Fruit fly (Drosophila melanogaster) ovary, adult (tissue): ENCODE measurements around the gene how.

ENCODE experiments used
- CG17801 ChIP-seq: fragments of 200-800 bp; optimal IDR thresholded peaks from 2 replicates; lab custom pipeline; 2019; ENCODE audit warnings: missing biosample characterization, mild to moderate bottlenecking, missing genetic modification characterization, moderate library complexity; ENCODE audit not compliant: partially characterized antibody

Gene how

DNA sequence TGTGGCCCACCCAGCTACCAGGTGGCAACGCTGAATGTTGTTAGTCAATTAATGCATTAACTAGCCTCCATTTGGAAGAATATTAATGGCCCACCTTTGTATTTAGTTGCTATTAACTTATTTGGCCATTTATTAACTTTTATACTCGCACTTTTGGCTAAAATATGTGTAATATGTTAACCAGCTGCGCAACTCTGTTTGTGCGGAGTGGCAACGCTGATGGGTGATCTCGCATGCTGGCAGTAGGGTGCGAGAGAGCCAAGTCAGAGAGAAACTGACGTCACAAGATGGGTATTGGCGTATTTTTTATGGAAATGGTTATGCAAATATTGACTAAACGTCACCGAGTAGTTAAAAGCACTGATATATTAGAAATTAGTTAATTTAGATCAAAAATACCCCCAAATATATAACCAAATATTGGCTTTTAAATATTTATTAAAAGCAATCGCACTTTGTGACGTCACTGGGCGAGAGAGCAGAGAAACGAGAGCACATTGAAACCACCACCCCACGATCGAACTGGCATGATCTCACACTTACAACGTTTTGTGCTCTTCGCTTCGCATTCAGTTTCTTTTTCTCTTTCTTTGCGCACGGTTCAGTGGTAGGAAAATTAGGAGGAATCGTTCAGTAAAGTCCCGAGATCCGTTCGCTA is at the start of gene how:
how (plus strand) TSS at position 567 of the 658 bp plus-strand sequence.
- TF ChIP-seq CG17801 (GFP tag; lab: Kevin White, UChicago): no peak

DNA sequence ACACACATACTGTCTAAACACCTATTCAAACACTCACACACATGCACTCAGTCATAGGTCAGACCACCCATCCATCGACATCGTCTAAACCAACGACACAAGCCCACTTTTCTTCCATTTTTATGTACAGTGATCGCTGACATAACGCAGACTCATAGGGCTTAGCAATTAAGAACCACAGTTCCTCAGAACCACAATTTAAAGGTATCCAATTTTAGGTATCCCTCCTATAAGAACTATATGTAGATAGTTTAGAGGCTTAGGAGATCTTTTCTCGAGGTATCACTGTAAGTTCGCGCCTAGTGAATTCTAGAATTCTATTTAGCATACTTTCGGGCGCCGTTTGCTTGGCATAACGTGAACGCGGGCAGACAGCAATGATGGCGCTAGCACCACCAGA is 49.1 kb upstream of the how start:
- peak; percentile 10 for TF ChIP-seq CG17801 (GFP tag; lab: Kevin White, UChicago)

DNA sequence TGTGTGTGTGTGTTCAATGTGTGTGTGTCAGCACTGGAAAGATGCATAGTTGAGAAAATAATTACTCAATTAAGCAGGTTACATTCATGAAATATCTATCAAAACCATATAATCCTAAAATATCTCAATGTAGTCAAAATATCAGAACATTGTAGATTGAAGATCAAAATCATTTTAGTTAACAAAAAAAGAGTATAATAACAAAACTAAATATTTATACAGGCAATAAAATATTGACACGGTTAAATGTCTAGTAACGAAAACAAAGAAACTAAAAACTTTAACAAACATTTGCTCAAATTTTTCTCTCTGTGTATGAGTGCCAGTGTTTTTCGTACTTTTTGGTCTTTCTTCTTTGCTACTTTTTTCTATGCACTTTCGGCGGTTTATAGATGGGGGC is 43.1 kb upstream of the how start:
- TF ChIP-seq CG17801 (GFP tag; lab: Kevin White, UChicago): no peak

DNA sequence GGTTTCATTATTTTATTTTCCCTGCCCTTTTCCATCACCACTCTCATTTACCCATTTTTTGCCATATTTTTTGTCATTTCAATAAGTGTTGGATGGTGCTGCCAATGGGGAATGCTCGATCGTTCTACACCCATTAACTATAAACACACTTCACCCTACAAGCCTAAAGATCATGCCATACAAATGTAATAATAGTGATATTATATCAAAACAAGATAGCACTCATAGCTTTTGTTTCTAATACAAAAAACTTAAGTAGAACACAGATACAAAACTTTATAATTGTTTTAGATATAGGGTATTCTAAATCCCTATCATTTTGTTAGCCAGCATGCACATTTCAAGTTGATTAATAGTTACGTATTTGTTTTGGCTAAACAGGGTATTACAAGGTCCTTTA is 42.4 kb upstream of the how start:
- TF ChIP-seq CG17801 (GFP tag; lab: Kevin White, UChicago): no peak

DNA sequence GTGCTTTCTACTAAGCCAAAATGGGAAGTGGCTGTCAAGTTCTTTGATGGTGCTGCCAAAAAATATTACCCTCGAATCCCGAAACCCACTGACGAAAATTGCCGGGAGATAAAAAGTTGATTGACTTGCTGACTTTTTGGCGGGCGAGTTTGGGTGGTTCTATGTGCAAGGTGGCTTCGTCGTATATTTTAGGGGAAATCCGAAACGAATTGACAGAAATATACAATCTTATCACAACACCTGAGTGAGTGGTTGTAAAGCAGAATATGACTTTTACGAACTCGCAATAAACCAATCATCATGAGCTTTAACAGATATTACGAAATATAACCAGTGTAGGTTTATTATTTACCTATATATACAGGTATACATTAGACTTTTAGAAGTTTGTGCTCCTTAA is 38.5 kb upstream of the how start:
- TF ChIP-seq CG17801 (GFP tag; lab: Kevin White, UChicago): no peak

DNA sequence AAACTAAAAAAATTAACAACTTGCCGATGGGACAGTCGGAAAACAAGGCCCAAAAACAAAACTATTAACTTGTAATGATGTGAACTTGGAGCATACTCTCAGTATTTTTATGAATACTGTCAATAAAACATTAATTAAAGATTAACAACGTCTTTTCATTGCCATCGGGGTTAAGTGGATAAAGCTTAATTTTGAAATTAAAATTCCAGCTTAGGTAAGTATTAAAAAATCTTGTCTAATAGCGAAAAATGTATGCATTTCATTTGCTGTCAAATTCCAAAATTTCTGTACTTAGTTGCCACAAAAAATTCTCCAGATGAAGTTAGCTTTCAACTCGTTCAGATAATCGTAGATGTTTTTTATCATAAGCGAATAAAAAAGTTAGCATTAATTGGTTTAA is 27.6 kb upstream of the how start, which contains the start of gene Theg:
Theg (plus strand) TSS at position 301 of the 400 bp plus-strand sequence.
- no peak for TF ChIP-seq CG17801 (GFP tag; lab: Kevin White, UChicago)

DNA sequence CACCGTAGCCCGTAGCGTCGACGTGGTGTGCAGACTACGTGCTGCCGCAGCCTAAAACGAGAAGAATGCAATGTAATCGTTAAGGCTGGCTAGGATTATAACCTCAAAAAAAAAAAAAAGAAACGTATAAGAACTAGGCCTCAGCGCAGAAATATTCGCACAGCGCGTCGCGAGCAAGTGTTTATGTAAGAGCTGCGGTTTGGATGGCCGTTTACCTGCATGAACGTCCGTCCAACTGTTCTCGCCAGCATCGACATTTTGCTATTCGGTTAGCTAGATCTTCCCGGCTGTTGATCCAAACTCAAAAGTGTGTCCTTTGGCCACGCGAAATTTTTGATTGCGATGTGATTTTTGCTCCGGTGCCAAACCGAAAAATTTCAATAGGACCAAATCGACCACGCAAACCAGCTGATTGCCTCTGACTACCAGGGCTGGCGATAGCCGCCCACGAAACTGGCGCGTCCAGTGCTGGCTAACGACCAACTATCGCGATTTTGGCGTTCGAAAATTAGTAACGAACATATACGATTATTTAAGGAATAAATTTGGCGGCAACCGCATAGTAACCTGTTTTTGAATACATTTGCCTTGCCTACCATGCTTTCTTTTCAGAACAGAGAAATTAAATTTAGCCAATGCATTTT is 23.1 kb upstream of the how start, which contains the start of gene Idh3b:
Idh3b (minus strand) TSS at position 606 of the 644 bp plus-strand sequence.
- TF ChIP-seq CG17801 (GFP tag; lab: Kevin White, UChicago): peak; percentile 61

DNA sequence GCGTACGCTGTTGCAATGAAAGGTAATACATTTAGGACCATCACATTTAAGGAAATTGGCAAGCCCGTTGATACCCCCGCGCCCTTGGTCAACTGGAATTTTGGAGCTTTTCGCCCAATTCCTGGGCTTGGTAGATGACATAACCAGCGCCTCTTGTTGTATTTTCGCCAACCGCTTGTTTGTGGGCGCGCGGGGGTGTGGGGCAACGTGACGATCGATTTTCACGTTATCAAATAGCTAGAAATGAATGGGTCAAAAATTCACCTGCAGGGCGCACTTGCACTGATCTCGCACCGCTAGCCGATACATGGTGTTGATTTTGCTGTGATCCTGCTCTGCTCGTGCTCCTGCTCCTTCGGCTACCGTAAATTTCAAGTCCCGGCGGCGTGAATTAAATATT is 19.4 kb upstream of the how start:
- TF ChIP-seq CG17801 (GFP tag; lab: Kevin White, UChicago): no peak

DNA sequence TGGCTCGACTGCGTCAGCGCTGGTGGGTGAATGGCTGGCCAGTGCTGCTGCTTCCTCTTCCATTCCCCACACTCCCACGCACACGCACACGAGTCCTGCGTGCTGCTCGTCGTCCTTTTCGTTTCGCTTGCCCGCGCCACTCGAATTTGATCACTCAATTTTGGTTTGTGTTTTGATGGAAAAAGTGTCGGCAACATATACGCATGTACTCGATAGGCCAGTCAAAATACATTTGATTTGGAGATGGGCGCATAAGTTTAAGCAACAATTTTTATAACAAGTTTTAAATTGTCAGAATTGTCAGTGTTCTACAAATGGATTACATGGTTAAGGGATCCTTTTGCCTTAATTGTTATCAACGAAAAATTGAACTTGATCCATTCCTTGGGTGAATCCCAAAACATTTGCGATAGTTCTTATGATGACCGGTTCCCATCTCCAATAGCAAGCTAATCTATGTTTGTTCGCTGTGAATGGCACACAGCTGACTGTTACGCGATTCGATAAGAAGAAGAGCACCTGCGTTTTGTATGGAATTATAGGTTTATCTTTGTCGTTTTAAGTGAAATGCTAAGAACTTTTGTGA is 18.9 kb upstream of the how start, which contains the start of the genes Mitofilin and mRpL35:
Mitofilin (minus strand) TSS at position 295 of the 586 bp plus-strand sequence.
mRpL35 (plus strand) TSS at position 487 of the 586 bp plus-strand sequence.
- no peak for TF ChIP-seq CG17801 (GFP tag; lab: Kevin White, UChicago)

DNA sequence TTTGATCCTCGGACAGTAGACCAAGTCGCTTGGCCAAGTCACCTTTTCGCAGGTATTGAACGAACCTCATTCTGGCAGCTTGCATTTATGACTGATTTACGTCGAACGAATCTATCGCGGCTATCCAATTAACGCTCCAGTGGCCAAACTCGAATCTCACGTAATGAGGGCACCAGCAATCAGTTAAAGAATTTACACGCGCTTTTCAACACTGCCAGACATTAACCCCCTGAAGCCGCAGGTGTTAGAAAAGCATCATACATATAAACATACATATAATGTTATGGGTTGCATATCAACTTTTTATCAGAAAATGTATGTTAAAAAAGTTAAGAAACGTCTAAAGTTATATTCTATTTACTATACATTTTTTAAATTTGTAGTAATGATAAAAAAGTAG is 16.7 kb upstream of the how start, which contains the start of gene CG6028:
CG6028 (minus strand) TSS at position 187 of the 400 bp plus-strand sequence.
- peak; percentile 22 for TF ChIP-seq CG17801 (GFP tag; lab: Kevin White, UChicago)

DNA sequence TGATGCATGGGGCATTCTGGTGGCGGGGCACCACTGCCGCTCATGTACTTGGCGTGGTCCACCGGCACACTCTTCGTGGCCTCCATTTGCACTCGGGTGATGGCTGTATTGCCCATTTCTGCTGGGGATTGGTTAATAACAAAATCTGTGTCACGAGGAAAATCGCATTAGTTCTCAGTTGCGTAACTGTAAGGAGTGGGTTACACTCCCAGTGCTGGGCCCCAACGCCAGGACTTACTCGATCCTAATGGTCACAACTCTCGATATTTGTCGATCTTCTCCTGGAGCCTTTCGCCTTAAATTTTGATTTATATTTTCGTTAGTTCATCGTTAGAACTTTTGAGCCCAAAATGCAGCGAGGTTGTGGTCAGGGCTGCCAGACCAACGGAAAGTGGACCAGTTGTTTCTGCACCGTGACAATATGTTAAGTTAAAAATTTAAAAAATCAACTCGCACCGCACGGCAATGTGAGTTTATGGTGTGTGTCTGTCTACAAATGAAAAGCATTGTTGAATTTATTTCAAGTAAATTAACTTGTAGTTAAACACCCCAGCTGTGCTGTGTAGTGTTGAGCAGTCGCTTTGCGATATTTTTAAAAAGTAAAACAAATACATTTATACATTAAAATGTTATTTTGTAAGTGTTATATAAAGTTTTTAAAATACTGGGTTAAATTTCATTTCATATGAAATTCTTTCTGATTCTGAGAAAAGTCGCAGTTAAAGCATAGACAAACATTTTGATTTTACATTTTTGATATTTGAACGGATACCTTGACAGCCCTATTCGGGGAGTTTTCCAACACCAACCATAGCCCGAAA is 14.9 kb upstream of the how start, which contains the start of the genes Cchl and ND-42:
Cchl (minus strand) TSS at position 559 of the 821 bp plus-strand sequence.
ND-42 (plus strand) TSS at position 788 of the 821 bp plus-strand sequence.
- peak; percentile 72 for TF ChIP-seq CG17801 (GFP tag; lab: Kevin White, UChicago)

DNA sequence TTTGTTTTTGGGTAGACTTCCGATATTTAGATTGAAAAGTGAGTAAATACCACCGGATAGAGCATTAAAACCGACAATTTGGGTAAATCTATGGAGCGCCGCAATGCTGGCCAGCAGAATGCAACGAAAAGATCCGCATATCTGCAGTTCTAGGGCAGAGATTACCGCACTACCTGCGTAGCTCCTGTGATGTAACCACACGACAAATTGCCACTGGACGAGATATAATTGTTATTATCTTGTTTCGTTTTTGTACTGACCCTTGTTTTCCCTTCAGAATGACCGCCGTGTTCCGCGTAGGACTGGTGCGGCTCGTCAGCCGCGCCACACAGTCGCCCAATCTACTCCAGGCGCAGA is 14.3 kb upstream of the how start:
- no peak for TF ChIP-seq CG17801 (GFP tag; lab: Kevin White, UChicago)

DNA sequence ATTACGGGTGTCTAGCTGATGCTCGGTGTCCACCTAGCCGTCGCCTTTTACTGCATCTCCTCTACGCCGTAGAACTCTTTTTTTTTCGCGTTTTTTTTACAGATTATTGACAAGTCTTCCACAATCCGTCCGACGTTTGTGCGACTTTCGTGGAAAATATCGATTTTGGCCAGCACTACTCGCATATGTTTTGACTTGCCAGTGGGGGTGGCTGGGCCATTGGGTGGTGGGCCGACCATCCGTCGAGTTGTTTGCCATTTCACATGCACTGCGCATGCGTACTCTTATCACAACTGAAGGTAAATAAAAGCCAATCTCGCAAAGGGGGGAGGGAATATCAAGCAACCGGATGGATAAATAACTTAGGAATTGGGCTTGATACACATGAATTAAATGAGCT is 10.3 kb upstream of the how start, which contains the start of gene CG13409:
CG13409 (minus strand) TSS at position 163 of the 400 bp plus-strand sequence.
- TF ChIP-seq CG17801 (GFP tag; lab: Kevin White, UChicago): no peak

DNA sequence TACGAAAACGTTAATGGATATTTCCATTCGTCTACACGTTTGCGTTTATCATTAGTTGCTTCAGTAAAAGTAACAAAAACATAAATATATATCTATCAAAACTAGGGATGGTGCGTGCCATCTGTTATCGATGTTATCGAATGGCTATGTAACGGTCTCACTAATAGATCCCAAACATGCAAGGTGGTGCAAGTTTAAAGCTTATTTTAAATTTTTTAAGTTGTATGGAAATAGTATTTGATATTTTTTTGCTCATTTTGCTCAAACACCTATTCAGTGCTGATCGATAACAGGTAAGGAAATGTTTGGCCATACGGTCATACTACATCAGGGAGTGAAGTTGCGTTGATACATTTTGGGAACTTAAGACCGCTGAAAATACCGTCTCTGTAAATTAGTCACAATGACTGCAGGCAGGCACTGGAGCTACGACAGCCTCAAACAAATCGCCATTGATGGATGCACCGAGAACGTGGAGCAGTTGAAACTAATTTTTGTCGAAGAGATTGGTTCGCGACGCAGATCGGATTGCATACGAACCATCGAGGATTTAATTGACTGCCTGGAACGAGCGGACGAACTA is 7.7 kb upstream of the how start, which contains the start of the genes CG45099, CG6015, pit and Fadd:
CG45099 (minus strand) TSS at position 127 of the 583 bp plus-strand sequence.
CG6015 (minus strand) TSS at position 127 of the 583 bp plus-strand sequence.
pit (plus strand) TSS at position 139 of the 583 bp plus-strand sequence.
Fadd (plus strand) TSS at position 296 of the 583 bp plus-strand sequence.
- no peak for TF ChIP-seq CG17801 (GFP tag; lab: Kevin White, UChicago)
